Worm (Caenorhabditis elegans): ENCODE measurements around the gene gpa-11.

DNA sequence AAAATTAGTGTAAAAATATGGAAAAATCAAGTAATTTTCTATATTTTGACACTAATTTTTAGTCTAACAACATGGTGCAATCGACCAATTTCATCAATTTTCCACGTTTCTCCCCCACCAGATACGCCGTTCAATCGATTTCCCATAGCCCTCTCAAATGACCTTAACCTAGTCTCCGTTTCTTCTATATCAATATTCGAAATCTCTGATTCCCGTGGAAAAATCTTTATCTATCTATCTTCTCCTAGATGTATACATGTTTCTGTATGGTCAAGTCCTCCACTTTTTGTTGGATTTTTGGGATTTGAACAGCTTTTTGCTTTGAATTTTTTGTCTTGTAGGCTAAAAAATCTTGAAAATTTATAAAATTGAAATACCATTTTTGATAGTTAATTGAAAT, 47.2 kb downstream of the gpa-11 start:
- TF ChIP-seq hlh-4 (tag; optimal IDR thresholded peaks at IDR 0.05), result no peak
- TF ChIP-seq unc-30 (tag; optimal IDR thresholded peaks at IDR 0.05), result no peak
- TF ChIP-seq ceh-82 (tag; optimal IDR thresholded peaks at IDR 0.05), result no peak
- TF ChIP-seq efl-1 (optimal IDR thresholded peaks at IDR 0.05), result no peak
- peak in 1 of 2 experiments; percentile 80 for TF ChIP-seq efl-1 (GFP tag; optimal IDR thresholded peaks at IDR 0.05 in 1 of 2)

Measured in whole organism, L1 larva.